Worm (Caenorhabditis elegans) whole organism, L1 larva: ENCODE data around the gene Y62H9A.12.

Experiments used
- C34B4.2 ChIP-seq: sonication (generic microtip); optimal IDR thresholded peaks from 2 replicates; lab custom pipeline; 2017; ENCODE audit warnings: mild to moderate bottlenecking, missing genetic modification characterization, missing compliant biosample characterization
- Y116A8C.19 ChIP-seq: sonication (generic microtip); optimal IDR thresholded peaks from 2 replicates; lab custom pipeline; 2016; ENCODE audit warnings: missing compliant biosample characterization, missing genetic modification characterization, borderline replicate concordance
- aha-1 ChIP-seq: fragments of 150-350 bp; optimal IDR thresholded peaks from 2 replicates; lab custom pipeline; 2014; ENCODE audit warnings: missing biosample characterization, missing genetic modification characterization
- alr-1 ChIP-seq: fragments of 200-800 bp; sonication (Bioruptor generic); optimal IDR thresholded peaks from 2 replicates; lab custom pipeline; 2018; ENCODE audit warnings: borderline replicate concordance, mild to moderate bottlenecking, missing genetic modification characterization, missing compliant biosample characterization
- blmp-1 ChIP-seq: fragments of 150-350 bp; optimal IDR thresholded peaks from 2 replicates; lab custom pipeline; 2014; ENCODE audit warnings: missing biosample characterization, missing genetic modification characterization
- ceh-63 ChIP-seq: fragments of 200-800 bp; sonication (Bioruptor generic); optimal IDR thresholded peaks from 2 replicates; lab custom pipeline; 2018; ENCODE audit warnings: mild to moderate bottlenecking, missing genetic modification characterization, missing compliant biosample characterization
- ceh-8 ChIP-seq: fragments of 200-800 bp; sonication (Bioruptor generic); optimal IDR thresholded peaks from 2 replicates; lab custom pipeline; 2018; ENCODE audit warnings: mild to moderate bottlenecking, missing genetic modification characterization, moderate library complexity, missing compliant biosample characterization
- ceh-82 ChIP-seq, 3 experiments: fragments of 150-350 bp in 1 of 3; sonication (generic microtip) in 2 of 3; optimal IDR thresholded peaks; 2 replicates each; lab custom pipeline; 2014 to 2017; ENCODE audit warnings: missing biosample characterization in 3 of 3, missing genetic modification characterization in 3 of 3
- ceh-90 ChIP-seq: sonication (generic microtip); optimal IDR thresholded peaks from 2 replicates; lab custom pipeline; 2016; ENCODE audit warnings: missing genetic modification characterization, missing compliant biosample characterization
- ces-1 ChIP-seq: fragments of 150-350 bp; optimal IDR thresholded peaks from 2 replicates; lab custom pipeline; 2014; ENCODE audit warnings: missing biosample characterization, missing genetic modification reagents, missing genetic modification characterization
- dpl-1 ChIP-seq, 3 experiments: fragments of 150-350 bp in 2 of 3; sonication (generic microtip) in 1 of 3; optimal IDR thresholded peaks; 2 replicates each; lab custom pipeline; 2014 to 2017; ENCODE audit warnings: missing biosample characterization in 3 of 3, missing genetic modification characterization in 3 of 3, missing genetic modification reagents in 3 of 3
- dsc-1 ChIP-seq: sonication (generic microtip); optimal IDR thresholded peaks from 2 replicates; lab custom pipeline; 2016; ENCODE audit warnings: mild to moderate bottlenecking, missing genetic modification characterization, missing compliant biosample characterization
- efl-3 ChIP-seq: fragments of 200-800 bp; sonication (Bioruptor generic); optimal IDR thresholded peaks from 2 replicates; lab custom pipeline; 2018; ENCODE audit warnings: mild to moderate bottlenecking, missing genetic modification characterization, missing compliant biosample characterization
- egl-13 ChIP-seq: sonication (generic microtip); optimal IDR thresholded peaks from 2 replicates; lab custom pipeline; 2016; ENCODE audit warnings: missing genotype, missing genetic modification reagents, missing genetic modification characterization, missing compliant biosample characterization
- elt-3 ChIP-seq, 6 experiments: fragments of 150-350 bp in 1 of 6; sonication (generic microtip); optimal IDR thresholded peaks; 2 replicates each; lab custom pipeline; 2017 to 2018; ENCODE audit warnings: missing biosample characterization in 6 of 6, missing genetic modification characterization in 6 of 6, inconsistent platforms in 1 of 6
- fkh-10 ChIP-seq: sonication (generic microtip); optimal IDR thresholded peaks from 2 replicates; lab custom pipeline; 2017; ENCODE audit warnings: missing biosample characterization, missing genetic modification reagents, missing genetic modification characterization
- fkh-8 ChIP-seq: sonication (generic microtip); optimal IDR thresholded peaks from 2 replicates; lab custom pipeline; 2016; ENCODE audit warnings: mild to moderate bottlenecking, missing genetic modification characterization, missing compliant biosample characterization
- grh-1 ChIP-seq: fragments of 200-800 bp; sonication (Bioruptor generic); IDR thresholded peaks from 2 replicates; pipeline ENCODE4 v1.3.6; 2022; ENCODE audit warnings: missing genetic modification reagents, missing genetic modification characterization, missing compliant biosample characterization
- hlh-4 ChIP-seq: sonication (generic microtip); optimal IDR thresholded peaks from 2 replicates; lab custom pipeline; 2016; ENCODE audit warnings: mild to moderate bottlenecking, missing genetic modification characterization, missing compliant biosample characterization
- irx-1 ChIP-seq: sonication (generic microtip); optimal IDR thresholded peaks from 2 replicates; lab custom pipeline; 2016; ENCODE audit warnings: missing genetic modification characterization, missing compliant biosample characterization
- isw-1 ChIP-seq: fragments of 200-800 bp; sonication (Bioruptor generic); IDR thresholded peaks from 2 replicates; pipeline ENCODE4 v1.3.6; 2022; ENCODE audit warnings: missing genetic modification characterization, missing compliant biosample characterization
- lin-14 ChIP-seq: fragments of 200-800 bp; sonication (Bioruptor generic); optimal IDR thresholded peaks from 2 replicates; lab custom pipeline; 2018; ENCODE audit warnings: mild to moderate bottlenecking, missing genetic modification characterization, moderate library complexity, missing compliant biosample characterization
- lin-35 ChIP-seq, 2 experiments: fragments of 150-350 bp; optimal IDR thresholded peaks; 2 replicates each; lab custom pipeline; 2014; ENCODE audit warnings: missing biosample characterization in 2 of 2, missing genetic modification characterization in 2 of 2, missing genetic modification reagents in 2 of 2
- lir-3 ChIP-seq: sonication (generic microtip); optimal IDR thresholded peaks from 2 replicates; lab custom pipeline; 2016; ENCODE audit warnings: mild to moderate bottlenecking, missing genetic modification characterization, moderate library complexity, missing compliant biosample characterization; ENCODE audit not compliant: poor library complexity
- lsy-2 ChIP-seq, 2 experiments: fragments of 150-350 bp; optimal IDR thresholded peaks; 2 replicates each; lab custom pipeline; 2014; ENCODE audit warnings: missing biosample characterization in 2 of 2, missing genetic modification characterization in 2 of 2
- mab-9 ChIP-seq: fragments of 200-800 bp; sonication (Bioruptor generic); IDR thresholded peaks from 2 replicates; pipeline ENCODE4 v1.3.6; 2022; ENCODE audit warnings: missing genetic modification reagents, missing genetic modification characterization, missing compliant biosample characterization
- mdl-1 ChIP-seq, 2 experiments: fragments of 150-350 bp; optimal IDR thresholded peaks; 2 replicates each; lab custom pipeline; 2014 to 2017; ENCODE audit warnings: missing biosample characterization in 2 of 2, missing genetic modification characterization in 2 of 2, inconsistent platforms in 1 of 2
- mep-1 ChIP-seq: fragments of 150-350 bp; optimal IDR thresholded peaks from 2 replicates; lab custom pipeline; 2014; ENCODE audit warnings: missing biosample characterization, missing genetic modification characterization
- nhr-11 ChIP-seq: fragments of 150-350 bp; optimal IDR thresholded peaks from 2 replicates; lab custom pipeline; 2014; ENCODE audit warnings: missing biosample characterization, missing genetic modification characterization
- nhr-19 ChIP-seq: fragments of 200-800 bp; sonication (Bioruptor generic); conservative IDR thresholded peaks from 2 replicates; pipeline ENCODE4 v1.3.6; 2022; ENCODE audit warnings: missing genetic modification characterization, missing compliant biosample characterization
- nhr-28 ChIP-seq: fragments of 150-350 bp; optimal IDR thresholded peaks from 2 replicates; lab custom pipeline; 2014; ENCODE audit warnings: missing biosample characterization, missing genetic modification characterization
- nhr-76 ChIP-seq: sonication (generic microtip); optimal IDR thresholded peaks from 2 replicates; lab custom pipeline; 2017; ENCODE audit warnings: missing biosample characterization, missing genetic modification characterization
- nhr-85 ChIP-seq: sonication (generic microtip); peaks from one replicate; lab custom pipeline; 2016; ENCODE audit warnings: missing genetic modification characterization, inconsistent platforms, missing compliant biosample characterization
- pag-3 ChIP-seq: sonication (generic microtip); optimal IDR thresholded peaks from 2 replicates; lab custom pipeline; 2017; ENCODE audit warnings: missing genetic modification characterization, mild to moderate bottlenecking, missing compliant biosample characterization, antibody characterized with exemption, borderline replicate concordance; ENCODE audit not compliant: insufficient read depth
- pax-3 ChIP-seq: fragments of 200-800 bp; sonication (Bioruptor generic); optimal IDR thresholded peaks from 2 replicates; lab custom pipeline; 2018; ENCODE audit warnings: mild to moderate bottlenecking, missing genetic modification characterization, moderate library complexity, missing compliant biosample characterization
- skn-1 ChIP-seq: fragments of 150-350 bp; optimal IDR thresholded peaks from 2 replicates; lab custom pipeline; 2014; ENCODE audit warnings: missing biosample characterization, missing genetic modification characterization
- snpc-4 ChIP-seq: fragments of 150-350 bp; optimal IDR thresholded peaks from 2 replicates; lab custom pipeline; 2014; ENCODE audit warnings: missing biosample characterization, missing genetic modification characterization
- snu-23 ChIP-seq: sonication (generic microtip); optimal IDR thresholded peaks from 2 replicates; lab custom pipeline; 2016; ENCODE audit warnings: missing genetic modification characterization, missing compliant biosample characterization
- sox-4 ChIP-seq: sonication (generic microtip); optimal IDR thresholded peaks from 2 replicates; lab custom pipeline; 2016; ENCODE audit warnings: missing genetic modification characterization, missing compliant biosample characterization
- sup-37 ChIP-seq: fragments of 200-800 bp; sonication (Bioruptor generic); optimal IDR thresholded peaks from 2 replicates; lab custom pipeline; 2018; ENCODE audit warnings: mild to moderate bottlenecking, missing genetic modification characterization, missing compliant biosample characterization
- swsn-7 ChIP-seq: sonication (generic microtip); optimal IDR thresholded peaks from 2 replicates; lab custom pipeline; 2016; ENCODE audit warnings: missing genetic modification characterization, missing compliant biosample characterization
- tlp-1 ChIP-seq: fragments of 150-350 bp; optimal IDR thresholded peaks from 2 replicates; lab custom pipeline; 2014; ENCODE audit warnings: missing biosample characterization, missing genetic modification characterization
- unc-130 ChIP-seq: fragments of 150-350 bp; optimal IDR thresholded peaks from 2 replicates; lab custom pipeline; 2017; ENCODE audit warnings: missing biosample characterization, missing genetic modification characterization, inconsistent platforms
- unc-30 ChIP-seq: sonication (generic microtip); optimal IDR thresholded peaks from 2 replicates; lab custom pipeline; 2017; ENCODE audit warnings: missing biosample characterization, missing genetic modification characterization
- unc-62 ChIP-seq: fragments of 150-350 bp; optimal IDR thresholded peaks from 2 replicates; lab custom pipeline; 2014; ENCODE audit warnings: missing biosample characterization, missing genetic modification reagents, missing genetic modification characterization
- unc-86 ChIP-seq: sonication (generic microtip); optimal IDR thresholded peaks from 2 replicates; lab custom pipeline; 2016; ENCODE audit warnings: missing genetic modification characterization, missing compliant biosample characterization
- unc-98 ChIP-seq: fragments of 200-800 bp; sonication (Bioruptor generic); IDR thresholded peaks from 2 replicates; pipeline ENCODE4 v1.3.6; 2022; ENCODE audit warnings: missing genetic modification characterization, missing compliant biosample characterization
- vab-15 ChIP-seq: sonication (generic microtip); optimal IDR thresholded peaks from 2 replicates; lab custom pipeline; 2017; ENCODE audit warnings: missing genotype, mild to moderate bottlenecking, missing genetic modification characterization, missing compliant biosample characterization
- zag-1 ChIP-seq: fragments of 150-350 bp; optimal IDR thresholded peaks from 2 replicates; lab custom pipeline; 2014; ENCODE audit warnings: missing biosample characterization, missing genetic modification characterization

Y62H9A.12 gene

DNA sequence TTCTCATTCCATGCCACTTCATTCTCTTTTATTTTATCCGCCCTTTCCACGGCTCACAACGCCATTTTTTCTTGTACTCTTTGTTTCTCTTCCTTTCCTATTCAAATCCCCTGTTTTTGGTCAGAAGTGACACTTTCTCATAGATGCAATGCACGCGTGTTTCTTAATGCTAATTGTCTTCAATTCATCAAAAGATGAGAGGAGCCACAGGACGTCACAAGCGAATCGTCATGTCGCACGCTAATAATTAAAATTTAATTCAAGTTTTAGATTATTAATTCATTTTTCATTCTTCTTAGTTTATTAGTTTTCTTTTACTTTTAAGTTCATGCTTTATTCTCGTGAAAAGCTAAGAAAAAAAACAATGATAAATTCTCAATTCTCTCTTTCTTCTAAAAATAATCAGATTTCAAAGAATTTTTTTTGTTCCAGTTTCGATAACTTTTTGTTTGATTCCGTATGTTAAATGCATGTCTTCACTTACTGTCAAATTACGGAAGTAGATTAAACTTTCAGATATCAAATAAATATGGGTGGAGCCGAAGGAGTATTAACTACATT, 6.9 kb downstream of the Y62H9A.12 start, which contains the start of gene Y62H9A.14:
TSS of gene Y62H9A.14 (plus strand) at position 511 of the 561 bp plus-strand sequence.
- no peak for TF ChIP-seq unc-130 (tag; lab: Kevin White, UChicago)
- no peak for TF ChIP-seq alr-1 (tag; lab: Kevin White, UChicago)
- peak; percentile 60 for TF ChIP-seq ceh-8 (GFP tag; lab: Kevin White, UChicago)
- no peak for TF ChIP-seq sup-37 (GFP tag; lab: Kevin White, UChicago)
- peak; percentile 72 for TF ChIP-seq dsc-1 (tag; lab: Kevin White, UChicago)
- no peak for TF ChIP-seq C34B4.2 (tag; lab: Kevin White, UChicago)
- TF ChIP-seq lin-14 (GFP tag; lab: Kevin White, UChicago), result peak; percentile 22

- TF ChIP-seq pag-3 (tag; lab: Kevin White, UChicago), result no peak
- peak; percentile 79 for TF ChIP-seq snu-23 (GFP tag; lab: Kevin White, UChicago)
- TF ChIP-seq mdl-1 (tag; optimal IDR thresholded peaks at IDR 0.05; lab: Kevin White, UChicago), result no peak
- no peak for TF ChIP-seq dpl-1 (GFP tag; optimal IDR thresholded peaks at IDR 0.05; lab: Kevin White, UChicago)
- TF ChIP-seq unc-98 (GFP tag; lab: Robert Waterston, UW), result no peak
- no peak for TF ChIP-seq grh-1 (GFP tag; lab: Robert Waterston, UW)
- no peak for TF ChIP-seq aha-1 (tag; lab: Kevin White, UChicago)
- no peak for TF ChIP-seq vab-15 (tag; lab: Kevin White, UChicago)
- no peak for TF ChIP-seq ces-1 (GFP tag; lab: Kevin White, UChicago)
- TF ChIP-seq fkh-8, result no peak
- peak in 1 of 2 experiments; percentile 67 for TF ChIP-seq lin-35 (GFP tag; optimal IDR thresholded peaks at IDR 0.05; lab: Kevin White, UChicago)
- TF ChIP-seq unc-62 (GFP tag; lab: Kevin White, UChicago), result no peak
- no peak for TF ChIP-seq pax-3
- no peak for TF ChIP-seq unc-30 (tag; lab: Kevin White, UChicago)
- TF ChIP-seq ceh-90 (tag; lab: Kevin White, UChicago), result no peak
- no peak for TF ChIP-seq isw-1 (GFP tag; lab: Robert Waterston, UW)
- TF ChIP-seq nhr-28 (tag; lab: Kevin White, UChicago), result no peak
- TF ChIP-seq nhr-19, result peak; percentile 61
- no peak for TF ChIP-seq efl-3 (GFP tag; lab: Kevin White, UChicago)
- TF ChIP-seq sox-4, result no peak
- TF ChIP-seq tlp-1 (tag; lab: Kevin White, UChicago), result no peak
- peak; percentile 75 for TF ChIP-seq nhr-85 (tag; lab: Kevin White, UChicago)
- no peak for TF ChIP-seq unc-130 (tag; lab: Kevin White, UChicago)
- no peak for TF ChIP-seq lsy-2 (tag; optimal IDR thresholded peaks at IDR 0.05; lab: Kevin White, UChicago)
- TF ChIP-seq zag-1 (tag; lab: Kevin White, UChicago), result no peak
- no peak for TF ChIP-seq alr-1 (tag; lab: Kevin White, UChicago)
- TF ChIP-seq blmp-1 (tag; lab: Kevin White, UChicago), result peak; percentile 32
- no peak for TF ChIP-seq ceh-63
- no peak for TF ChIP-seq mab-9 (GFP tag; lab: Robert Waterston, UW)
- TF ChIP-seq Y116A8C.19 (tag; lab: Kevin White, UChicago), result no peak
- TF ChIP-seq elt-3 (tag; optimal IDR thresholded peaks at IDR 0.05; lab: Kevin White, UChicago), result peak in 4 of 6 experiments; percentile 23 to 38 (median 26)
- TF ChIP-seq unc-86, result no peak
- no peak for TF ChIP-seq hlh-4 (tag; lab: Kevin White, UChicago)
- no peak for TF ChIP-seq snpc-4
- peak; percentile 32 for TF ChIP-seq irx-1 (tag; lab: Kevin White, UChicago)
- no peak for TF ChIP-seq fkh-10 (GFP tag; lab: Kevin White, UChicago)
- peak; percentile 51 for TF ChIP-seq lin-14 (GFP tag; lab: Kevin White, UChicago)
- TF ChIP-seq swsn-7 (tag; lab: Kevin White, UChicago), result peak; percentile 32
- no peak for TF ChIP-seq nhr-11
- no peak for TF ChIP-seq sup-37 (GFP tag; lab: Kevin White, UChicago)
- TF ChIP-seq ceh-82 (tag; optimal IDR thresholded peaks at IDR 0.05; lab: Kevin White, UChicago), result peak in 2 of 3 experiments; percentile 17 to 54
- no peak for TF ChIP-seq nhr-76
- TF ChIP-seq lir-3 (tag; lab: Kevin White, UChicago), result no peak
- peak; percentile 65 for TF ChIP-seq mep-1 (tag; lab: Kevin White, UChicago)
- TF ChIP-seq egl-13 (tag; lab: Kevin White, UChicago), result no peak
- peak; percentile 22 for TF ChIP-seq skn-1 (tag; lab: Kevin White, UChicago)
These were observed 10.2 kb downstream of the Y62H9A.12 start, which contains the start of gene F55G7.1 for ce11 chrX:11924158-11924557. Gene F55G7.1, plus strand, starts transcription at chrX:11924433.
